Worm (Caenorhabditis elegans): ENCODE measurements around the gene E02H9.7.

- TF ChIP-seq nhr-76 (tag; optimal IDR thresholded peaks at IDR 0.05): no peak
- no peak for TF ChIP-seq ztf-4 (tag; optimal IDR thresholded peaks at IDR 0.05)
- no peak for TF ChIP-seq ceh-82 (tag; optimal IDR thresholded peaks at IDR 0.05)
- no peak for TF ChIP-seq ces-1 (GFP tag; optimal IDR thresholded peaks at IDR 0.05)
Observed at ce11 chrIII:2477303-2477702, 31.8 kb upstream of the E02H9.7 start.
